Fruit fly (Drosophila melanogaster) whole organism, pupa: Measurements from ENCODE around the gene MCTS1.
A peak's percentile ranks its signal among the peaks of the same experiment; 100 is the strongest.

Experiments used
- CG10348 ChIP-seq: fragments of 200-800 bp; sonication (Bioruptor generic); IDR thresholded peaks from 2 replicates; pipeline ENCODE4 v1.3.6; 2022; ENCODE audit warnings: missing biosample characterization, missing genetic modification characterization
- CG12605 ChIP-seq: fragments of 200-800 bp; sonication (Bioruptor generic); IDR thresholded peaks from 2 replicates; pipeline ENCODE4 v1.3.6; 2022; ENCODE audit warnings: missing biosample characterization, missing genetic modification characterization
- CG13204 ChIP-seq: fragments of 200-800 bp; sonication (Bioruptor generic); optimal IDR thresholded peaks from 2 replicates; lab custom pipeline; 2018; ENCODE audit warnings: missing biosample characterization, mild to moderate bottlenecking, missing genetic modification characterization, moderate library complexity
- CG14655 ChIP-seq: fragments of 200-800 bp; sonication (Bioruptor generic); optimal IDR thresholded peaks from 3 replicates; lab custom pipeline; 2017; ENCODE audit warnings: mild to moderate bottlenecking, missing biosample characterization, missing genetic modification reagents, missing genetic modification characterization
- CG15710 ChIP-seq: fragments of 200-800 bp; sonication (Bioruptor generic); optimal IDR thresholded peaks from 2 replicates; lab custom pipeline; 2018; ENCODE audit warnings: missing biosample characterization, mild to moderate bottlenecking, missing genetic modification characterization, moderate library complexity
- CG17806 ChIP-seq: fragments of 200-800 bp; sonication (Bioruptor generic); optimal IDR thresholded peaks from 2 replicates; lab custom pipeline; 2018; ENCODE audit warnings: missing biosample characterization, mild to moderate bottlenecking, missing genetic modification characterization, moderate library complexity
- CG32121 ChIP-seq: fragments of 200-800 bp; sonication (Bioruptor generic); IDR thresholded peaks from 2 replicates; pipeline ENCODE4 v1.3.6; 2022; ENCODE audit warnings: missing biosample characterization, missing genetic modification characterization
- CG34367 ChIP-seq: fragments of 200-800 bp; sonication (Bioruptor generic); optimal IDR thresholded peaks from 2 replicates; lab custom pipeline; 2018; ENCODE audit warnings: missing biosample characterization, mild to moderate bottlenecking, missing genetic modification characterization
- CG4496 ChIP-seq: fragments of 200-800 bp; sonication (Bioruptor generic); IDR thresholded peaks from 3 replicates; pipeline ENCODE4 v1.3.6; 2022; ENCODE audit warnings: missing biosample characterization, missing genetic modification characterization
- CG8159 ChIP-seq: fragments of 200-800 bp; sonication (Bioruptor generic); optimal IDR thresholded peaks from 3 replicates; lab custom pipeline; 2018; ENCODE audit warnings: missing biosample characterization, mild to moderate bottlenecking, missing genetic modification characterization, moderate library complexity
- CG8301 ChIP-seq: fragments of 200-800 bp; sonication (Bioruptor generic); optimal IDR thresholded peaks from 2 replicates; lab custom pipeline; 2018; ENCODE audit warnings: missing biosample characterization, mild to moderate bottlenecking, missing genetic modification characterization
- CG9948 ChIP-seq: fragments of 200-800 bp; sonication (Bioruptor generic); optimal IDR thresholded peaks from 2 replicates; lab custom pipeline; 2018; ENCODE audit warnings: missing biosample characterization, mild to moderate bottlenecking, missing genetic modification characterization, moderate library complexity
- D1 ChIP-seq: fragments of 200-800 bp; sonication (Bioruptor generic); optimal IDR thresholded peaks from 2 replicates; lab custom pipeline; 2018; ENCODE audit warnings: missing biosample characterization, mild to moderate bottlenecking, missing genetic modification characterization, moderate library complexity
- EcR ChIP-seq: fragments of 200-800 bp; sonication (Bioruptor generic); optimal IDR thresholded peaks from 3 replicates; lab custom pipeline; 2019; ENCODE audit warnings: missing biosample characterization, missing genetic modification characterization, mild to moderate bottlenecking, moderate library complexity, missing genetic modification reagents
- Ets98B ChIP-seq: fragments of 200-800 bp; sonication (Bioruptor generic); IDR thresholded peaks from 2 replicates; pipeline ENCODE4 v1.3.6; 2022; ENCODE audit warnings: missing biosample characterization, missing genetic modification characterization
- Pif1A ChIP-seq: fragments of 200-800 bp; sonication (Bioruptor generic); optimal IDR thresholded peaks from 3 replicates; lab custom pipeline; 2016; ENCODE audit warnings: missing biosample characterization, missing genetic modification characterization
- Pif1B ChIP-seq: fragments of 200-800 bp; sonication (Bioruptor generic); optimal IDR thresholded peaks from 3 replicates; lab custom pipeline; 2016; ENCODE audit warnings: missing biosample characterization, missing genetic modification characterization
- Snoo ChIP-seq: fragments of 200-800 bp; sonication (Bioruptor generic); optimal IDR thresholded peaks from 3 replicates; lab custom pipeline; 2017; ENCODE audit warnings: missing biosample characterization, mild to moderate bottlenecking, missing genetic modification characterization, inconsistent platforms
- fd96Ca ChIP-seq: fragments of 200-800 bp; sonication (Bioruptor generic); IDR thresholded peaks from 3 replicates; pipeline ENCODE4 v1.3.6; 2022; ENCODE audit warnings: missing biosample characterization, missing genetic modification characterization
- gl ChIP-seq: fragments of 200-800 bp; sonication (Bioruptor generic); optimal IDR thresholded peaks from 2 replicates; lab custom pipeline; 2018; ENCODE audit warnings: missing biosample characterization, mild to moderate bottlenecking, missing genetic modification characterization
- rn ChIP-seq: fragments of 200-800 bp; sonication (Bioruptor generic); IDR thresholded peaks from 2 replicates; pipeline ENCODE4 v1.3.6; 2022; ENCODE audit warnings: missing biosample characterization, missing genetic modification characterization

MCTS1 gene

dm6 chrX:6010539-6011268 lies 27.0 kb upstream of the MCTS1 start:
- no peak for TF ChIP-seq CG4496
- TF ChIP-seq CG13204, result no peak
- no peak for TF ChIP-seq CG10348
- TF ChIP-seq CG12605, result no peak
- no peak for TF ChIP-seq CG8301 (tag; lab: Kevin White, UChicago)
- TF ChIP-seq gl (tag; lab: Kevin White, UChicago), result no peak
- no peak for TF ChIP-seq fd96Ca
- TF ChIP-seq CG17806, result no peak
- TF ChIP-seq Pif1B, result no peak
- TF ChIP-seq CG8159 (tag; lab: Kevin White, UChicago), result no peak
- no peak for TF ChIP-seq Ets98B (GFP tag; lab: Robert Waterston, UW)
- TF ChIP-seq rn (GFP tag; lab: Robert Waterston, UW), result no peak
- no peak for TF ChIP-seq EcR (GFP tag; lab: Kevin White, UChicago)
- TF ChIP-seq CG34367 (tag; lab: Kevin White, UChicago), result no peak

- 0 out of 3 replicates have a peak, but pooled peaks have one; percentile 11 for TF ChIP-seq CG4496
- TF ChIP-seq Ets98B (GFP tag; lab: Robert Waterston, UW), result peak; percentile 20; the same call in 1 of the 2 replicates
- TF ChIP-seq CG13204, result no peak
Observed at dm6 chrX:6012976-6013684, 24.6 kb upstream of the MCTS1 start, which contains the start of gene mab-21. Gene mab-21 (minus strand): TSS chrX:6013181.

DNA sequence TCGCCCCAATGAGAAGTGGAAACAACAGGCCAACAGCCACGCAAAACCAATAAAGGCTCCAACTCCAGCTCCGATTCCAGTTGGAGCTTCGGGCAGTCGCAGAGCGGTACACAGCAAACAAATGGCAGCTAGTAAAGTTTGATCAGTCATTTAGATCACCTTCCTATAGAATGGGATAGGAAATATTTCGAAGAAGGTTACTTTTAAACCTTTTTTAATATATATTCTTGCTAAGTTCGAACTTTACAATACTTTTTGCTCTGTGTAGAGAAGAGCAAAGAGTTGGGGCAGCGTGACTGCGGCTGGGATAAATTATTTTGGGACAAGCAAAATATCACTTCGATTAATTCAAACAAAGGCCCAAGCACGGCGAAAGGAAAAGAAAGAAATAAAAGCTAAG lies 17.4 kb upstream of the MCTS1 start:
- TF ChIP-seq Ets98B (GFP tag; lab: Robert Waterston, UW) (peak; percentile 63; the same call in 1 of the 2 replicates), CG14655 (GFP tag; lab: Kevin White, UChicago) (peak; percentile 66), fd96Ca (peak; percentile 63; the same call in 1 of the 3 replicates), EcR (GFP tag; lab: Kevin White, UChicago) (peak; percentile 26), CG8301 (tag; lab: Kevin White, UChicago) (peak; percentile 48), CG10348 (no peak), Pif1A (GFP tag; lab: Kevin White, UChicago) (peak; percentile 84), CG15710 (tag; lab: Kevin White, UChicago) (peak; percentile 78), CG12605 (0 out of 2 replicates have a peak, but pooled peaks have one; percentile 13), CG32121 (GFP tag; lab: Robert Waterston, UW) (no peak), CG9948 (tag; lab: Kevin White, UChicago) (peak; percentile 56), CG17806 (peak; percentile 68), rn (GFP tag; lab: Robert Waterston, UW) (no peak), CG8159 (tag; lab: Kevin White, UChicago) (peak; percentile 82), D1 (no peak), CG4496 (peak; percentile 62; the same call in 2 of the 3 replicates), Pif1B (peak; percentile 68), CG34367 (tag; lab: Kevin White, UChicago) (peak; percentile 64), Snoo (tag; lab: Kevin White, UChicago) (peak; percentile 78), gl (tag; lab: Kevin White, UChicago) (peak; percentile 47), CG13204 (peak; percentile 27)

dm6 chrX:6021414-6021813 lies 16.3 kb upstream of the MCTS1 start:
- no peak for TF ChIP-seq gl (tag; lab: Kevin White, UChicago)
- no peak for TF ChIP-seq Pif1B
- TF ChIP-seq EcR (GFP tag; lab: Kevin White, UChicago), result no peak
- TF ChIP-seq CG13204, result no peak
- TF ChIP-seq CG4496, result no peak
- no peak for TF ChIP-seq CG8301 (tag; lab: Kevin White, UChicago)
- TF ChIP-seq CG9948 (tag; lab: Kevin White, UChicago), result no peak
- TF ChIP-seq rn (GFP tag; lab: Robert Waterston, UW), result no peak
- TF ChIP-seq CG12605, result no peak
- no peak for TF ChIP-seq Pif1A (GFP tag; lab: Kevin White, UChicago)
- no peak for TF ChIP-seq CG32121 (GFP tag; lab: Robert Waterston, UW)
- TF ChIP-seq Snoo (tag; lab: Kevin White, UChicago), result peak; percentile 17
- TF ChIP-seq CG8159 (tag; lab: Kevin White, UChicago), result peak; percentile 1
- peak; percentile 8 for TF ChIP-seq CG17806
- TF ChIP-seq CG15710 (tag; lab: Kevin White, UChicago), result no peak
- TF ChIP-seq fd96Ca, result 0 out of 3 replicates have a peak, but pooled peaks have one; percentile 12

DNA sequence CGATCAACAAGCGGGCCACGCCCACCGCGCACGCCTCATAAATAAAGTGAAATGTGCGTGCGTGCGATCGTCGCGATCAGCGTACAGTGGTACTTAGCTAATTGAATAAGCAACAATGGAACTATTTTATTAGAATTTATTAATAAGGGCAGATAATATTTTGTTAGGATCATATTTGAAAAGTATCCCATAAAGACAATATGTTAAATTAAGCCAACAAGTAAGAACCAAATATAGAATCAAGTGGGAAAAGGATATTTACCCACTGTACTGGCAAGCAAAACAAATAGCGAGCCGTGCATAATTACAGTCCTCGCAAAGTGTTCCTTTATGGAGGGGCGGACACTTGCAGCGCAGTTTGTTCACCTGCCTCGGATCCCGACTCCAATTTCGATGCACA lies 15.6 kb upstream of the MCTS1 start:
- TF ChIP-seq CG34367 (tag; lab: Kevin White, UChicago), result peak; percentile 23
- TF ChIP-seq CG4496, result peak; percentile 27; the same call in 1 of the 3 replicates
- TF ChIP-seq CG15710 (tag; lab: Kevin White, UChicago), result peak; percentile 56
- peak; percentile 65 for TF ChIP-seq CG14655 (GFP tag; lab: Kevin White, UChicago)
- peak; percentile 35 for TF ChIP-seq CG8301 (tag; lab: Kevin White, UChicago)
- TF ChIP-seq CG8159 (tag; lab: Kevin White, UChicago), result peak; percentile 57
- TF ChIP-seq Ets98B (GFP tag; lab: Robert Waterston, UW), result no peak
- TF ChIP-seq CG13204, result no peak
- no peak for TF ChIP-seq D1
- TF ChIP-seq CG17806, result peak; percentile 67
- peak; percentile 29 for TF ChIP-seq Snoo (tag; lab: Kevin White, UChicago)
- 0 out of 2 replicates have a peak, but pooled peaks have one; percentile 36 for TF ChIP-seq CG12605
- peak; percentile 39 for TF ChIP-seq Pif1B
- TF ChIP-seq EcR (GFP tag; lab: Kevin White, UChicago), result no peak
- no peak for TF ChIP-seq fd96Ca
- TF ChIP-seq CG32121 (GFP tag; lab: Robert Waterston, UW), result no peak
- peak; percentile 65 for TF ChIP-seq CG9948 (tag; lab: Kevin White, UChicago)
- TF ChIP-seq rn (GFP tag; lab: Robert Waterston, UW), result no peak
- peak; percentile 51 for TF ChIP-seq Pif1A (GFP tag; lab: Kevin White, UChicago)
- TF ChIP-seq gl (tag; lab: Kevin White, UChicago), result no peak
- no peak for TF ChIP-seq CG10348
